Worm (Caenorhabditis elegans) whole organism, mixed stage, embryonic: Measurements from ENCODE around the gene dpy-21.
A peak's percentile ranks its signal among the peaks of the same experiment; 100 is the strongest.

ENCODE experiments used
- M03D4.4 ChIP-seq: sonication (generic microtip); optimal IDR thresholded peaks from 2 replicates; lab custom pipeline; 2017; ENCODE audit warnings: mild to moderate bottlenecking, missing genetic modification characterization, missing compliant biosample characterization
- ceh-39 ChIP-seq: fragments of 150-350 bp; optimal IDR thresholded peaks from 2 replicates; lab custom pipeline; 2014; ENCODE audit warnings: missing biosample characterization, missing genetic modification characterization
- ceh-43 ChIP-seq: fragments of 200-800 bp; sonication (Bioruptor generic); optimal IDR thresholded peaks from 2 replicates; lab custom pipeline; 2018; ENCODE audit warnings: mild to moderate bottlenecking, missing genetic modification characterization, moderate library complexity, missing compliant biosample characterization
- ceh-83 ChIP-seq: fragments of 200-800 bp; sonication (Bioruptor generic); optimal IDR thresholded peaks from 2 replicates; lab custom pipeline; 2018; ENCODE audit warnings: mild to moderate bottlenecking, missing genetic modification characterization, missing compliant biosample characterization
- ces-1 ChIP-seq: fragments of 150-350 bp; optimal IDR thresholded peaks from 2 replicates; lab custom pipeline; 2014; ENCODE audit warnings: missing biosample characterization, missing genetic modification reagents, missing genetic modification characterization
- cnd-1 ChIP-seq: fragments of 200-800 bp; sonication (Bioruptor generic); optimal IDR thresholded peaks from 2 replicates; lab custom pipeline; 2018; ENCODE audit warnings: mild to moderate bottlenecking, missing genetic modification characterization, missing compliant biosample characterization
- drap-1 ChIP-seq: fragments of 200-800 bp; sonication (Bioruptor generic); optimal IDR thresholded peaks from 3 replicates; lab custom pipeline; 2018; ENCODE audit warnings: mild to moderate bottlenecking, missing genetic modification characterization, missing compliant biosample characterization
- elt-1 ChIP-seq: sonication (generic microtip); optimal IDR thresholded peaks from 2 replicates; lab custom pipeline; 2017; ENCODE audit warnings: missing genetic modification characterization, mild to moderate bottlenecking, missing compliant biosample characterization, antibody characterized with exemption, moderate library complexity, borderline replicate concordance; ENCODE audit not compliant: insufficient read depth
- elt-3 ChIP-seq: fragments of 150-350 bp; optimal IDR thresholded peaks from 2 replicates; lab custom pipeline; 2014; ENCODE audit warnings: missing biosample characterization, missing genetic modification characterization
- ham-2 ChIP-seq: fragments of 200-800 bp; sonication (Bioruptor generic); optimal IDR thresholded peaks from 2 replicates; lab custom pipeline; 2018; ENCODE audit warnings: mild to moderate bottlenecking, missing genetic modification characterization, missing compliant biosample characterization
- hlh-1 ChIP-seq: fragments of 150-350 bp; optimal IDR thresholded peaks from 2 replicates; lab custom pipeline; 2014; ENCODE audit warnings: missing biosample characterization, missing genetic modification reagents, missing genetic modification characterization
- lin-13 ChIP-seq: fragments of 150-350 bp; optimal IDR thresholded peaks from 2 replicates; lab custom pipeline; 2014; ENCODE audit warnings: missing biosample characterization, missing genetic modification characterization
- lin-32 ChIP-seq: fragments of 200-800 bp; sonication (Bioruptor generic); optimal IDR thresholded peaks from 2 replicates; lab custom pipeline; 2018; ENCODE audit warnings: mild to moderate bottlenecking, missing genetic modification characterization, missing compliant biosample characterization
- lsy-2 ChIP-seq: fragments of 150-350 bp; optimal IDR thresholded peaks from 2 replicates; lab custom pipeline; 2014; ENCODE audit warnings: missing biosample characterization, missing genetic modification characterization
- mab-5 ChIP-seq: fragments of 150-350 bp; optimal IDR thresholded peaks from 2 replicates; lab custom pipeline; 2014; ENCODE audit warnings: missing biosample characterization, missing genetic modification characterization
- mep-1 ChIP-seq: fragments of 150-350 bp; optimal IDR thresholded peaks from 2 replicates; lab custom pipeline; 2017; ENCODE audit warnings: missing biosample characterization, missing genetic modification reagents, missing genetic modification characterization, inconsistent platforms
- nhr-12 ChIP-seq: fragments of 150-350 bp; optimal IDR thresholded peaks from 2 replicates; lab custom pipeline; 2014; ENCODE audit warnings: missing biosample characterization, missing genetic modification characterization
- nhr-2 ChIP-seq: fragments of 150-350 bp; optimal IDR thresholded peaks from 2 replicates; lab custom pipeline; 2014; ENCODE audit warnings: missing biosample characterization, missing genetic modification characterization
- nhr-237 ChIP-seq: fragments of 150-350 bp; optimal IDR thresholded peaks from 2 replicates; lab custom pipeline; 2014; ENCODE audit warnings: missing biosample characterization, missing genetic modification characterization
- nhr-76 ChIP-seq: sonication (generic microtip); optimal IDR thresholded peaks from 2 replicates; lab custom pipeline; 2017; ENCODE audit warnings: missing biosample characterization, missing genetic modification characterization
- snpc-4 ChIP-seq: fragments of 150-350 bp; optimal IDR thresholded peaks from 2 replicates; lab custom pipeline; 2014; ENCODE audit warnings: missing biosample characterization, missing genetic modification characterization
- sptf-1 ChIP-seq: sonication (generic microtip); optimal IDR thresholded peaks from 2 replicates; lab custom pipeline; 2017; ENCODE audit warnings: mild to moderate bottlenecking, missing genetic modification characterization, moderate library complexity, missing compliant biosample characterization
- tbx-8 ChIP-seq: fragments of 200-800 bp; sonication (Bioruptor generic); optimal IDR thresholded peaks from 2 replicates; lab custom pipeline; 2018; ENCODE audit warnings: mild to moderate bottlenecking, missing genetic modification characterization, moderate library complexity, missing compliant biosample characterization
- unc-39 ChIP-seq: fragments of 150-350 bp; optimal IDR thresholded peaks from 2 replicates; lab custom pipeline; 2014; ENCODE audit warnings: missing biosample characterization, missing genetic modification characterization
- unc-62 ChIP-seq: fragments of 150-350 bp; optimal IDR thresholded peaks from 2 replicates; lab custom pipeline; 2014; ENCODE audit warnings: missing biosample characterization, missing genetic modification reagents, missing genetic modification characterization
- zip-8 ChIP-seq: fragments of 150-350 bp; optimal IDR thresholded peaks from 2 replicates; lab custom pipeline; 2014; ENCODE audit warnings: missing biosample characterization, missing genetic modification characterization
- ztf-11 ChIP-seq: fragments of 150-350 bp; optimal IDR thresholded peaks from 2 replicates; lab custom pipeline; 2014; ENCODE audit warnings: missing biosample characterization, missing genetic modification characterization

Gene dpy-21

DNA sequence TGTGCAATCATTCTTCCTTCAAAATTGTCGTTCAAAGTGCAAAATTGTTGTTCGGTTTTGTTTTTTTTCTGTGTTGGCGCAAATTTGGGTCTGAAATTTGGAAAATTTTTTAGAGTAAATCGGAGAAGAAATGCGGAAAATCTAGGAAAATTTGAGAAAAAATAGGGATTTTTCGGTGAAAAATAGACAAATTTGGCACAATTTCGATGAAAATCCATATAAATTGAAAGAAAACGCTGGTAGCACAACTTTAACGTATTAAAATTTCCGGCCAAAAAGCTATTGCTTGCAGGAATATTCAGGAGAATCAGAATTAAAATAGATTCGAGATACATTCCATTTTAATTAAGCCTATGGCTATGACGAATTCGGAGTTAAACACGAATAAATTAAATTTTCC is at the start of gene dpy-21:
Gene dpy-21, minus strand, starts transcription at position 101 of the 400 bp plus-strand sequence.
- no peak for TF ChIP-seq ztf-11 (tag; lab: Kevin White, UChicago)
- no peak for TF ChIP-seq nhr-237 (tag; lab: Kevin White, UChicago)
- no peak for TF ChIP-seq tbx-8 (GFP tag; lab: Kevin White, UChicago)
- TF ChIP-seq drap-1 (GFP tag; lab: Kevin White, UChicago): no peak
- no peak for TF ChIP-seq nhr-76 (tag; lab: Kevin White, UChicago)
- TF ChIP-seq elt-1 (tag; lab: Kevin White, UChicago): no peak
- TF ChIP-seq sptf-1 (tag; lab: Kevin White, UChicago): no peak

DNA sequence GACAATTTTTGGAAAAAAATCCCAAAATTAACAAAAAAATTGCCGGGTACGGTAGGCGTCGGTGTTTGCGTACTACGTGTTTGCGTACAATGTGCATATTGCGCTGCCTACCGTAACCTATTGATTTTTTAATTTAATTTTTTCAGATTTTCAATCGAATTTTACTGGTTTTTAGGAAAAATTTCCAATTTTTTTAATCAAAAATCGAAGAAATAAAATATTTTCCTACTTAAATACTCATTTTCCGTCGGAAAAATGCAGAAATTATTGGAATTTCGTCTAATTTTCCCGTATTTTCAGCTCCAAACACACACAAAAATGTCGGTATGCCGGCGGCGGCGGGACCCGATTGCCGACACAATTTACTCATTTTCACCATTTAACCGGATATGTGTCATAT is 37.0 kb upstream of the dpy-21 start, which contains the start of gene Y59A8B.21:
Gene Y59A8B.21, plus strand, starts transcription at position 301 of the 400 bp plus-strand sequence.
- no peak for TF ChIP-seq lin-13 (tag; lab: Kevin White, UChicago)
- TF ChIP-seq mep-1 (tag; lab: Kevin White, UChicago): no peak
- no peak for TF ChIP-seq cnd-1
- TF ChIP-seq nhr-76 (tag; lab: Kevin White, UChicago): no peak
- TF ChIP-seq lin-32 (GFP tag; lab: Kevin White, UChicago): no peak
- TF ChIP-seq, all 35 proteins: peak for 0

- TF ChIP-seq mab-5 (tag; lab: Kevin White, UChicago): no peak
- no peak for TF ChIP-seq nhr-2 (tag; lab: Kevin White, UChicago)
- no peak for TF ChIP-seq ztf-11 (tag; lab: Kevin White, UChicago)
- peak; percentile 86 for TF ChIP-seq lsy-2 (tag; lab: Kevin White, UChicago)
- TF ChIP-seq hlh-1 (tag; lab: Kevin White, UChicago): no peak
- no peak for TF ChIP-seq nhr-12 (tag; lab: Kevin White, UChicago)
- TF ChIP-seq, all 35 proteins: peak for 1
Measured at ce11 chrV:17982935-17983334, 33.9 kb upstream of the dpy-21 start.

DNA sequence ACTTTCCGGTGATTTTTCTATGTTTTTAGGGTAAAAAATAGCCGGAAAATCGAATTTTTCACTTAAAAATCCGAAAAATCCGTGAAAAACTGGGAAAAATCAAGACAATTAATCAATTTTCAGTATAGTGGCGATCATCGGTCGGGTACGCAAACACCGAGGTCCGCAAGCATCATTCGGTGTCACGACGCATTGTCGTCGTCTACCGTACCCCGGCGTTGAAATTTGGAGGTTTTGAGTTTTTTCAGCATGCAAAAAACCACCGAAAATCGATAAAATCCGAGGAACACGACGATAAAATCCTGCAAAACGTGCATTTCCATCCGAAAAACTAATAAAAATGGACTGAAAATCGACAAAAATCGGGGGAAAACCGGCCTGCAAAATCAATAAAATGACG is 32.7 kb upstream of the dpy-21 start:
- TF ChIP-seq mep-1 (tag; lab: Kevin White, UChicago) (peak; percentile 66), nhr-76 (tag; lab: Kevin White, UChicago) (no peak), lsy-2 (tag; lab: Kevin White, UChicago) (peak; percentile 96), drap-1 (GFP tag; lab: Kevin White, UChicago) (peak; percentile 58), unc-62 (GFP tag; lab: Kevin White, UChicago) (no peak), ces-1 (GFP tag; lab: Kevin White, UChicago) (peak; percentile 48), nhr-237 (tag; lab: Kevin White, UChicago) (peak; percentile 10), snpc-4 (no peak)
- TF ChIP-seq, all 35 proteins: peak for 5

DNA sequence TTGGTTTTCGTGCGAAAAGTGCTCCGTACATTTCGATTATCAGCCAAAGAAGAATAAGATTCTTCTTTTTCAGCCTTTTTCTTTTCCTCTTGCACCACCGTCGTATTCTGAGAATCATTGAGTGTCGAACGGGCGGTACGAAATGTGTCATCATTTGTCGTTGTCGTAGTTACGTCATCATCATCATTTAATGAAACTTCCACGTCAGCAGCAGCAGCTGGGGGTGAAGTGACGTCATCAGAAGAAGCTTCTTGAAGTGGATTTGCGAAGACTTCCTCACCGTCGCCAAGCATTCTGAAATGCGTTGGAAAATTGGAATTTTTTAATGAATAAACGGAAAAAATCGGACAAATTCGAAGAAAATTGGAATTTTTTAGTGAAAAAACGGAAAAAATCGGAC is 30.8 kb upstream of the dpy-21 start, which contains the start of gene snx-6:
Gene snx-6, minus strand, starts transcription at position 294 of the 400 bp plus-strand sequence.
- TF ChIP-seq lin-32 (GFP tag; lab: Kevin White, UChicago) (no peak), zip-8 (tag; lab: Kevin White, UChicago) (peak; percentile 94)

- TF ChIP-seq mab-5 (tag; lab: Kevin White, UChicago): no peak
- no peak for TF ChIP-seq tbx-8 (GFP tag; lab: Kevin White, UChicago)
- TF ChIP-seq ham-2 (GFP tag; lab: Kevin White, UChicago): no peak
- TF ChIP-seq ceh-83 (GFP tag; lab: Kevin White, UChicago): no peak
- TF ChIP-seq ceh-43 (GFP tag; lab: Kevin White, UChicago): no peak
- TF ChIP-seq lsy-2 (tag; lab: Kevin White, UChicago): no peak
- no peak for TF ChIP-seq ceh-39 (tag; lab: Kevin White, UChicago)
- no peak for TF ChIP-seq unc-62 (GFP tag; lab: Kevin White, UChicago)
- TF ChIP-seq M03D4.4 (tag; lab: Kevin White, UChicago): no peak
- TF ChIP-seq unc-39 (tag; lab: Kevin White, UChicago): no peak
- no peak for TF ChIP-seq hlh-1 (tag; lab: Kevin White, UChicago)
- no peak for TF ChIP-seq ces-1 (GFP tag; lab: Kevin White, UChicago)
- TF ChIP-seq elt-3 (tag; lab: Kevin White, UChicago): no peak
Measured at ce11 chrV:17978207-17978606, 29.2 kb upstream of the dpy-21 start.
